Worm (Caenorhabditis elegans) whole organism, L2 larva: Measurements from ENCODE around the gene lgc-43.

Source experiments
- F13H6.1 ChIP-seq: sonication (generic microtip); optimal IDR thresholded peaks from 2 replicates; lab custom pipeline; 2016; ENCODE audit warnings: missing genetic modification characterization, missing compliant biosample characterization
- blmp-1 ChIP-seq: sonication (generic microtip); optimal IDR thresholded peaks from 2 replicates; lab custom pipeline; 2017; ENCODE audit warnings: missing genetic modification characterization, mild to moderate bottlenecking, missing compliant biosample characterization, antibody characterized with exemption, moderate library complexity; ENCODE audit not compliant: insufficient read depth
- ceh-82 ChIP-seq: fragments of 150-350 bp; optimal IDR thresholded peaks from 2 replicates; lab custom pipeline; 2014; ENCODE audit warnings: missing biosample characterization, missing genetic modification characterization
- lin-11 ChIP-seq: fragments of 150-350 bp; sonication (generic microtip); optimal IDR thresholded peaks from 2 replicates; lab custom pipeline; 2014; ENCODE audit warnings: missing biosample characterization, missing genetic modification characterization, inconsistent platforms, mixed read lengths
- lin-39 ChIP-seq: fragments of 150-350 bp; optimal IDR thresholded peaks from 2 replicates; lab custom pipeline; 2014; ENCODE audit warnings: missing biosample characterization, missing genetic modification reagents, missing genetic modification characterization
- nhr-10 ChIP-seq: sonication (generic microtip); optimal IDR thresholded peaks from 2 replicates; lab custom pipeline; 2017; ENCODE audit warnings: missing biosample characterization, missing genetic modification characterization
- nhr-23 ChIP-seq: fragments of 150-350 bp; optimal IDR thresholded peaks from 2 replicates; lab custom pipeline; 2014; ENCODE audit warnings: missing biosample characterization, missing genetic modification reagents, missing genetic modification characterization
- nhr-237 ChIP-seq: fragments of 150-350 bp; optimal IDR thresholded peaks from 2 replicates; lab custom pipeline; 2014; ENCODE audit warnings: missing biosample characterization, missing genetic modification characterization
- nhr-77 ChIP-seq: fragments of 150-350 bp; optimal IDR thresholded peaks from 2 replicates; lab custom pipeline; 2014; ENCODE audit warnings: missing biosample characterization, missing genetic modification characterization
- ztf-11 ChIP-seq: sonication (generic microtip); optimal IDR thresholded peaks from 2 replicates; lab custom pipeline; 2017; ENCODE audit warnings: missing biosample characterization, missing genetic modification characterization

- no peak for TF ChIP-seq lin-39
- TF ChIP-seq nhr-23, result no peak
- no peak for TF ChIP-seq ceh-82
- no peak for TF ChIP-seq ztf-11 (tag; lab: Kevin White, UChicago)
- no peak for TF ChIP-seq nhr-77 (tag; lab: Kevin White, UChicago)
- no peak for TF ChIP-seq nhr-237 (tag; lab: Kevin White, UChicago)
- no peak for TF ChIP-seq nhr-10 (tag; lab: Kevin White, UChicago)
- TF ChIP-seq lin-11, result no peak
- no peak for TF ChIP-seq F13H6.1
- no peak for TF ChIP-seq blmp-1 (tag; lab: Kevin White, UChicago)
Measured at ce11 chrIV:10599983-10600382, 21.5 kb downstream of the lgc-43 start, which contains the start of gene R09H10.1.
